Worm (Caenorhabditis elegans): ENCODE results near the gene ugt-13.

ugt-13 gene

DNA sequence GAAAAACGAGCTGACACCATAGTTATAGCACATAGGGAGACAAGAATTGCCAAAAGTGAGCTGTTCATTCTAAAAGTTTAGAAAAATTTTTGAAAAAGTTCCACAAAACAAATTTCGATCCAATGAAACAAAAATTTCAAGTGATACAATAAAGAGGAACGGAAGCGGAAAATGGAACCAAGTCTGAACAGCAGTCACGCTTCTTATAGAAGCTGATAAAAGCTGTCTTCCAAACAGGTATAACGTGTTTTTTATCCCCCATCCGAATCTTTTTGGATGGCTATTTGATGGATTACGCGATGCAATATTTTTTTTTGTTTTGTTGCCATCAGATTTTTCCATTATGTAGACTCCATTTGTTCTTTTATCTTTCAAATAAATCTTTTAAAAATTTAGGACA lies 3.6 kb downstream of the ugt-13 start, which contains the start of gene H23N18.5 (continued):
- TF ChIP-seq nfyb-1 (GFP tag; IDR thresholded peaks at IDR 0.05) (no peak), dox-1 (GFP tag; IDR thresholded peaks at IDR 0.05) (no peak), hsf-1 (GFP tag; IDR thresholded peaks at IDR 0.05) (no peak), F33H1.4 (GFP tag; IDR thresholded peaks at IDR 0.05) (no peak), Y79H2A.3 (GFP tag; conservative IDR thresholded peaks at IDR 0.05) (no peak), lin-35 (GFP tag; optimal IDR thresholded peaks at IDR 0.05) (no peak)

DNA sequence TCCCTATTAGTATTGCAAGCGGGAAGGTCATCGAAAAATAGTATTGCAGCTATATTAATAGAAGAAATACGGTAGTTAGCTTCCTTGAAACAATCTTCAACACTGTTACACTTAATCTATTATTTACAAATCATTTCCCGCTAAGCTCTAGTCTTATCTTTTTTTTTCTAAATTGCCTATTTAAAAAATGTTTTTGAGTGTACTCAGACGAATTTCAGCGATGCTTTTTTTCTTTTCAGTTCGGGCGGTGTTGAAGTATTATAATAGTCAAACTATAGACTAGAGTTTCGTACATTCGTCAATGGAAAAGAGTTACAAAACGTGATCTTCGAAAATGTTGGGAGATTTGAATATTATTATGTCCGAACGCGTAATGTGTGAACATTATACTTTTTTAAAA lies 5.2 kb downstream of the ugt-13 start:
- TF ChIP-seq nhr-27 (tag; optimal IDR thresholded peaks at IDR 0.05), result no peak
- TF ChIP-seq snpc-4 (GFP tag; optimal IDR thresholded peaks at IDR 0.05), result no peak
- peak in 2 of 4 experiments; percentile 54 to 80 for TF ChIP-seq snpc-4 (tag; optimal IDR thresholded peaks at IDR 0.05)
- TF ChIP-seq attf-6 (GFP tag; IDR thresholded peaks at IDR 0.05), result no peak

DNA sequence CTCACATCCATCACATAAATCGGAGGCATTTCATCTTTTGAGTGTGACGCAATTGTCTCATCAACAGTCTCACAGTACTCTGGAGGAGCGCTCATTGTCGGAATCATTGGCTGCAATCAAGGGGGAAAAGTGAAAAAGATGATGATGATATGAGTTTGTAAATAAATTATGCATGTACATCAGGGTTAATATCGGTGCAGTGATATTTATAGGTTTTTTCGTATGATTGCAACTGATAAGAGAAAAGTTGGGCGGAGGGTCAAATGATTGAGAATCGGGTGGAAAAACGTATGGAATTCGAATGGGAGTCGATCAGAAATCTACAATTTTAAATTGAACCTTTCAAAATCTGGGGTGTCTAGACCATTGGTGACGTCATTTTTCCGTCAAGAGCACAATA lies 6.2 kb downstream of the ugt-13 start, which contains the start of gene H23N18.6:
Gene H23N18.6, minus strand, starts transcription at position 201 of the 400 bp plus-strand sequence.
- TF ChIP-seq mcd-1 (GFP tag; IDR thresholded peaks at IDR 0.05) (no peak), nfya-2 (GFP tag; IDR thresholded peaks at IDR 0.05) (no peak), nhr-80 (tag; optimal IDR thresholded peaks at IDR 0.05) (peak; percentile 37), unc-130 (GFP tag; optimal IDR thresholded peaks at IDR 0.05) (no peak), nhr-90 (tag; optimal IDR thresholded peaks at IDR 0.05) (no peak)

DNA sequence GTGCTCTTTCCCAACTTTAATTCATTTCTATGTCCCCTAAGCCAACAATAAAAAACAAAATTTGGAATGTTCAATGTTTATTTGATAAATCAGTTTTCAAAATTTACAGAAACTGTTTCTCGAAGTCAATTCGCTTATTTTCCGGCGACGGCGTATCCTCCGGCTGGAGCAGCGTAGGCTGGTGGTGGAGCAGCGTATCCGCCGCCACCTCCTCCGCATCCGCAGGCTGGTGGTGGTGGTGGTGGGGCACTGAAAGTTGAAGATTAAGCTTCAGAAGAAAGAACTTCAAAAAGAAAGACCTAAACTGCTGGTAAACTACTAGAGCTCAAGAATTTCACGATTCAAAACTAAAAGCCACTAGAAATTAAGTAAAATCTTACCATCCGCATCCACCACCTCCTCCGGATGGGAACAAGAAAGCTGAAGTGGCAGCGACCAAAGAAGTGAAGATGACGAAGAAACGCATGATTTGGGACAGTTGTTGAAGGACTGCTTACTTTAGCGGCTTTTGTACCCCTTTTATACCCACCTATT lies 9.5 kb downstream of the ugt-13 start, which contains the start of gene C02E7.7:
Gene C02E7.7, minus strand, starts transcription at position 484 of the 534 bp plus-strand sequence.
- TF ChIP-seq egrh-3 (GFP tag; IDR thresholded peaks at IDR 0.05) (peak; percentile 46; the same call in 1 of the 2 replicates), zfh-2 (GFP tag; conservative IDR thresholded peaks at IDR 0.05) (peak; percentile 74), fkh-3 (tag; optimal IDR thresholded peaks at IDR 0.05) (no peak)

DNA sequence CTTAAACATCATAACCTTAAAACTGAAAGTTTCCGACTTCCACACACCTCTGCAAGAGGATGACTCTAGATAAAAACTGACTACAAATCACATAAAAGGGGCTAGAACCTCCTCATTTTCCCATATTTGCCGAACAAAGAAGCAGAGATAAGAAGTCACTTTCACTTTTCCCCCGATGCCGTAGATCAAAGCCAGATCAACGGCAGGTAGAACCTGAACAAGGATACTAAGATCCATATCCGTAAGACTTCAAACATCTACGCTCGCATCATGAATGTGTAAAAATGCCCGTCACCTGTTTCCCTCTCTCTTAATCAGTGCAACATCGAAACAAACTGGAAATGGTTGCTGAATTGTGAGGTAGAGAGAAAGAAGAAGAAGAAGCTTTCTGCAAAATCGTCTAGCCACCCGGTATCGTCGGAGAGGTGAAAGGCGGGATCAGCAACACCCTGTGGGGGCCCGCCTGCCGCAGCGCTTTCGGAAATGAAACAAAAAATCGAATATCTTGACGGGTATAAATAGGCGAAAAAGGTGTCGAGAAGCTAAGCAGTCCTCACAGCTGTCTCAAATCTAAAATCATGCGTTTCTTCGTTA lies 10.1 kb downstream of the ugt-13 start, which contains the start of gene C02E7.6:
Gene C02E7.6, plus strand, starts transcription at position 544 of the 594 bp plus-strand sequence.
- TF ChIP-seq nfyb-1 (GFP tag; IDR thresholded peaks at IDR 0.05) (no peak), hsf-1 (GFP tag; IDR thresholded peaks at IDR 0.05) (0 out of 2 replicates have a peak, but pooled peaks have one; percentile 29)

DNA sequence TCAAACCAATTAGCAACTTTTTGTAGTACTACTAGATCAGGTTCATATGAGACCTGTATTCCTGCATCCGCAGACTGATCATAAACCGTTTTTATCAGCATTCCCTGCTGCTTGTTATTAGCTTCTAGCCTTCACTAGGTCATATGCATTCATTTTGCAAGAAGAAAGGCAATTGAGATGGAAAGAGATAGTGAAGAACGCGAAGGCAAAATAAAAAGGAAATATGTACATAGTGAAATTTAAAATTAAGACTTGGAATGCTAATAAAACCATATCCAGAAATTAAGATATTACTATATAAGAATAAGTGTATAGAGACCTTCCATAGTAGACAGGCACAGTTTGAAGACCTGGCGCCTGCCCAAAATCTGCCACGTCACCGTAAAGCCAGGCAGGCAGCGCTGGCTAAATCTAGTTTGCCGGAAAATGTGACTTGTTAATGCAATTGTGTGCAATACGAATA lies 12.0 kb downstream of the ugt-13 start, which contains the start of the genes C02E7.8 and srh-23:
Gene C02E7.8, minus strand, starts transcription at position 101 of the 463 bp plus-strand sequence.
Gene srh-23, plus strand, starts transcription at position 413 of the 463 bp plus-strand sequence.
- TF ChIP-seq F23B12.7 (tag; optimal IDR thresholded peaks at IDR 0.05; ENCODE audit: insufficient read depth) (no peak), ztf-6 (GFP tag; IDR thresholded peaks at IDR 0.05) (no peak), ZK185.1 (tag; optimal IDR thresholded peaks at IDR 0.05; ENCODE audit: poor library complexity, severe bottlenecking) (no peak), F57C9.4 (tag; optimal IDR thresholded peaks at IDR 0.05) (no peak), ama-1 (optimal IDR thresholded peaks at IDR 0.05) (no peak), ama-1 (GFP tag; optimal IDR thresholded peaks at IDR 0.05) (no peak), Y79H2A.3 (GFP tag; conservative IDR thresholded peaks at IDR 0.05) (no peak), nfyb-1 (GFP tag; IDR thresholded peaks at IDR 0.05) (no peak), sea-2 (GFP tag; IDR thresholded peaks at IDR 0.05) (no peak)

DNA sequence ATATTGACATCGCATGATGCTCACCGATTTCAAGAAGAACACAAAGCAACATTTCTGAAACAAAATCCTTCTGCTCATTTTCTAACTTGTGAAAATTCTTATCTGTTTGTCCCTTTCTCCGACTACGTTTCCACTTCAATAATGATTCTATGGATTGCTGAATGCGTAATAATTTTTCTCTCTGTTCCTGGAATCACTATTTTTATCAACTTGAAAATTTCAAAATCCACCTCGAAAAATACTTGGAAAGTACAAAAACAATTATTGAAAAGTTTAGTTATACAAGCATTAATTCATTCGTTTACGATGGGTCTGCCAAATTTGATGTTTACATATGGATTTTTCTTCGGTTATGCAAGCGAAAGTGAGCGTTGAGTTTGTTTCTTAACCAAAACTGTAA lies 13.3 kb downstream of the ugt-13 start, which contains the start of gene srh-22:
Gene srh-22, plus strand, starts transcription at position 301 of the 400 bp plus-strand sequence.
- TF ChIP-seq lir-1 (GFP tag; conservative IDR thresholded peaks at IDR 0.05) (no peak), pbrm-1 (GFP tag; IDR thresholded peaks at IDR 0.05) (no peak), K12H6.12 (tag; optimal IDR thresholded peaks at IDR 0.05) (no peak), somi-1 (GFP tag; optimal IDR thresholded peaks at IDR 0.05) (no peak), lsl-1 (GFP tag; optimal IDR thresholded peaks at IDR 0.05) (no peak), snpc-1.1 (tag; optimal IDR thresholded peaks at IDR 0.05; ENCODE audit: insufficient read depth) (no peak), D2030.7 (GFP tag; IDR thresholded peaks at IDR 0.05) (no peak), him-1 (tag; optimal IDR thresholded peaks at IDR 0.05) (no peak), rec-8 (tag; optimal IDR thresholded peaks at IDR 0.05) (no peak), akir-1 (GFP tag; optimal IDR thresholded peaks at IDR 0.05) (no peak)
